Fruit fly (Drosophila melanogaster) whole organism, adult: Measurements from ENCODE around the gene CG5104.

Experiments
- CG11617 ChIP-seq: fragments of 200-800 bp; sonication (Bioruptor generic); optimal IDR thresholded peaks from 2 replicates; lab custom pipeline; 2017; ENCODE audit warnings: mild to moderate bottlenecking, missing biosample characterization, missing genetic modification reagents, missing genetic modification characterization
- CG12768 ChIP-seq: fragments of 200-800 bp; sonication (Bioruptor generic); optimal IDR thresholded peaks from 2 replicates; lab custom pipeline; 2017; ENCODE audit warnings: missing biosample characterization, missing genetic modification characterization, mild to moderate bottlenecking, moderate library complexity, missing genetic modification reagents
- CG14711 ChIP-seq: fragments of 200-800 bp; sonication (Bioruptor generic); optimal IDR thresholded peaks from 2 replicates; lab custom pipeline; 2018; ENCODE audit warnings: missing biosample characterization, mild to moderate bottlenecking, missing genetic modification characterization, moderate library complexity
- CG1620 ChIP-seq: fragments of 200-800 bp; sonication (Bioruptor generic); optimal IDR thresholded peaks from 2 replicates; lab custom pipeline; 2016; ENCODE audit warnings: missing biosample characterization, missing genetic modification characterization
- CG7101 ChIP-seq: fragments of 200-800 bp; sonication (Bioruptor generic); optimal IDR thresholded peaks from 2 replicates; lab custom pipeline; 2018; ENCODE audit warnings: missing biosample characterization, mild to moderate bottlenecking, missing genetic modification characterization, moderate library complexity
- Clk ChIP-seq: fragments of 200-800 bp; sonication (Bioruptor generic); optimal IDR thresholded peaks from 2 replicates; lab custom pipeline; 2017; ENCODE audit warnings: missing biosample characterization, missing genetic modification characterization
- Crg-1 ChIP-seq: fragments of 200-800 bp; sonication (Bioruptor generic); optimal IDR thresholded peaks from 2 replicates; lab custom pipeline; 2016; ENCODE audit warnings: missing biosample characterization, missing genetic modification characterization
- Hr96 ChIP-seq: fragments of 200-800 bp; sonication (Bioruptor generic); optimal IDR thresholded peaks from 2 replicates; lab custom pipeline; 2016; ENCODE audit warnings: missing biosample characterization, missing genetic modification characterization
- cnc ChIP-seq, 2 experiments: fragments of >200 bp; optimal IDR thresholded peaks; 2 replicates each; lab custom pipeline; 2017
- kay ChIP-seq: fragments of 200-800 bp; sonication (Bioruptor generic); peaks from one replicate; lab custom pipeline; 2016; ENCODE audit warnings: missing biosample characterization, missing genetic modification characterization, borderline replicate concordance
- ovo ChIP-seq: fragments of 200-800 bp; sonication (Bioruptor generic); optimal IDR thresholded peaks from 2 replicates; lab custom pipeline; 2016; ENCODE audit warnings: missing biosample characterization, missing genetic modification characterization
- tj ChIP-seq: fragments of 200-800 bp; sonication (Bioruptor generic); optimal IDR thresholded peaks from 3 replicates; lab custom pipeline; 2017; ENCODE audit warnings: missing biosample characterization, mild to moderate bottlenecking, missing genetic modification characterization, moderate library complexity

- TF ChIP-seq kay (GFP tag; lab: Kevin White, UChicago) (peak; percentile 90), Crg-1 (GFP tag; lab: Kevin White, UChicago) (no peak), ovo (GFP tag; lab: Kevin White, UChicago) (no peak), Clk (GFP tag; lab: Kevin White, UChicago) (no peak), CG12768 (no peak), CG14711 (tag; lab: Kevin White, UChicago) (no peak), cnc (optimal IDR thresholded peaks at IDR 0.05; lab: Kevin White, UChicago) (no peak), CG7101 (tag; lab: Kevin White, UChicago) (no peak), CG11617 (GFP tag; lab: Kevin White, UChicago) (no peak), Hr96 (GFP tag; lab: Kevin White, UChicago) (no peak), tj (GFP tag; lab: Kevin White, UChicago) (no peak), CG1620 (GFP tag; lab: Kevin White, UChicago) (no peak)
These were observed 46.5 kb upstream of the CG5104 start, which contains the start of gene isoQC for dm6 chr3L:20474197-20474788.
